Worm (Caenorhabditis elegans) whole organism, late embryonic: ENCODE measurements around the gene srd-50.

Experiments used
- F13H6.1 ChIP-seq: sonication (generic microtip); optimal IDR thresholded peaks from 2 replicates; lab custom pipeline; 2016; ENCODE audit warnings: missing genetic modification characterization, missing compliant biosample characterization
- K02D7.2 ChIP-seq: sonication (generic microtip); optimal IDR thresholded peaks from 2 replicates; lab custom pipeline; 2017; ENCODE audit warnings: mild to moderate bottlenecking, missing genetic modification characterization, missing compliant biosample characterization
- K09A11.1 ChIP-seq: sonication (generic microtip); optimal IDR thresholded peaks from 2 replicates; lab custom pipeline; 2017; ENCODE audit warnings: antibody characterized with exemption, mild to moderate bottlenecking, missing genetic modification characterization, missing compliant biosample characterization; ENCODE audit not compliant: insufficient read depth
- T23F11.4 ChIP-seq: fragments of 200-800 bp; sonication (Bioruptor generic); optimal IDR thresholded peaks from 2 replicates; lab custom pipeline; 2018; ENCODE audit warnings: mild to moderate bottlenecking, missing genetic modification characterization, missing compliant biosample characterization
- Y22D7AL.16 ChIP-seq: sonication (generic microtip); optimal IDR thresholded peaks from 2 replicates; lab custom pipeline; 2016; ENCODE audit warnings: missing genetic modification characterization, missing compliant biosample characterization
- ahr-1 ChIP-seq: sonication (generic microtip); optimal IDR thresholded peaks from 2 replicates; lab custom pipeline; 2016; ENCODE audit warnings: missing genetic modification characterization, missing compliant biosample characterization
- ceh-24 ChIP-seq: sonication (generic microtip); optimal IDR thresholded peaks from 2 replicates; lab custom pipeline; 2016; ENCODE audit warnings: mild to moderate bottlenecking, missing genetic modification characterization, missing compliant biosample characterization
- ceh-30 ChIP-seq: fragments of 150-350 bp; optimal IDR thresholded peaks from 2 replicates; lab custom pipeline; 2014; ENCODE audit warnings: missing biosample characterization, missing genetic modification characterization
- ceh-34 ChIP-seq: sonication (generic microtip); optimal IDR thresholded peaks from 2 replicates; lab custom pipeline; 2016; ENCODE audit warnings: mild to moderate bottlenecking, missing genetic modification characterization, missing compliant biosample characterization
- ceh-45 ChIP-seq: fragments of 200-800 bp; sonication (Bioruptor generic); IDR thresholded peaks from 2 replicates; pipeline ENCODE4 v1.3.6; 2022; ENCODE audit warnings: missing genetic modification reagents, missing genetic modification characterization, missing compliant biosample characterization
- ceh-48 ChIP-seq: sonication (generic microtip); optimal IDR thresholded peaks from 2 replicates; lab custom pipeline; 2016; ENCODE audit warnings: missing genetic modification characterization, inconsistent platforms, missing compliant biosample characterization
- ceh-6 ChIP-seq: fragments of 200-800 bp; sonication (Bioruptor generic); optimal IDR thresholded peaks from 2 replicates; lab custom pipeline; 2018; ENCODE audit warnings: mild to moderate bottlenecking, missing genetic modification characterization, missing compliant biosample characterization
- dmd-4 ChIP-seq: sonication (generic microtip); optimal IDR thresholded peaks from 2 replicates; lab custom pipeline; 2016; ENCODE audit warnings: borderline replicate concordance, missing genetic modification characterization, missing compliant biosample characterization
- dve-1 ChIP-seq: sonication (generic microtip); optimal IDR thresholded peaks from 2 replicates; lab custom pipeline; 2017; ENCODE audit warnings: antibody characterized with exemption, mild to moderate bottlenecking, missing genetic modification characterization, missing compliant biosample characterization
- elt-2 ChIP-seq: sonication (generic microtip); optimal IDR thresholded peaks from 2 replicates; lab custom pipeline; 2016; ENCODE audit warnings: missing genetic modification reagents, missing genetic modification characterization, missing compliant biosample characterization
- elt-4 ChIP-seq: sonication (generic microtip); optimal IDR thresholded peaks from 2 replicates; lab custom pipeline; 2016; ENCODE audit warnings: missing genetic modification characterization, missing compliant biosample characterization
- ets-4 ChIP-seq: sonication (generic microtip); optimal IDR thresholded peaks from 2 replicates; lab custom pipeline; 2016; ENCODE audit warnings: missing genetic modification characterization, missing compliant biosample characterization
- eyg-1 ChIP-seq: sonication (generic microtip); optimal IDR thresholded peaks from 2 replicates; lab custom pipeline; 2016; ENCODE audit warnings: missing genotype, missing genetic modification characterization, missing compliant biosample characterization
- fax-1 ChIP-seq: sonication (generic microtip); optimal IDR thresholded peaks from 2 replicates; lab custom pipeline; 2016; ENCODE audit warnings: missing genotype, missing genetic modification characterization, missing compliant biosample characterization
- fkh-6 ChIP-seq: sonication (generic microtip); optimal IDR thresholded peaks from 2 replicates; lab custom pipeline; 2016; ENCODE audit warnings: missing genetic modification characterization, missing compliant biosample characterization
- gmeb-2 ChIP-seq: sonication (generic microtip); optimal IDR thresholded peaks from 2 replicates; lab custom pipeline; 2016; ENCODE audit warnings: missing genetic modification characterization, inconsistent platforms, missing compliant biosample characterization
- hlh-13 ChIP-seq: fragments of 200-800 bp; sonication (Bioruptor generic); optimal IDR thresholded peaks from 2 replicates; lab custom pipeline; 2018; ENCODE audit warnings: mild to moderate bottlenecking, missing genetic modification characterization, missing compliant biosample characterization
- hlh-6 ChIP-seq: sonication (generic microtip); optimal IDR thresholded peaks from 2 replicates; lab custom pipeline; 2016; ENCODE audit warnings: missing genotype, missing genetic modification characterization, missing compliant biosample characterization
- lin-11 ChIP-seq: fragments of 200-800 bp; sonication (Bioruptor generic); optimal IDR thresholded peaks from 2 replicates; lab custom pipeline; 2018; ENCODE audit warnings: mild to moderate bottlenecking, missing genetic modification characterization, missing compliant biosample characterization
- madf-2 ChIP-seq: sonication (generic microtip); optimal IDR thresholded peaks from 2 replicates; lab custom pipeline; 2017; ENCODE audit warnings: missing genetic modification characterization, missing compliant biosample characterization
- mec-3 ChIP-seq: sonication (generic microtip); optimal IDR thresholded peaks from 2 replicates; lab custom pipeline; 2016; ENCODE audit warnings: borderline replicate concordance, missing genetic modification characterization, missing compliant biosample characterization
- nhr-11 ChIP-seq: fragments of 150-350 bp; optimal IDR thresholded peaks from 2 replicates; lab custom pipeline; 2014; ENCODE audit warnings: missing biosample characterization, missing genetic modification characterization
- npax-4 ChIP-seq: sonication (generic microtip); optimal IDR thresholded peaks from 2 replicates; lab custom pipeline; 2016; ENCODE audit warnings: missing genetic modification characterization, missing compliant biosample characterization
- odd-2 ChIP-seq: sonication (generic microtip); optimal IDR thresholded peaks from 2 replicates; lab custom pipeline; 2017; ENCODE audit warnings: antibody characterized with exemption, mild to moderate bottlenecking, missing genetic modification characterization, missing compliant biosample characterization
- pag-3 ChIP-seq: sonication (generic microtip); optimal IDR thresholded peaks from 2 replicates; lab custom pipeline; 2016; ENCODE audit warnings: missing compliant biosample characterization, missing genetic modification characterization, borderline replicate concordance
- pat-9 ChIP-seq: fragments of 200-800 bp; sonication (Bioruptor generic); optimal IDR thresholded peaks from 2 replicates; lab custom pipeline; 2018; ENCODE audit warnings: mild to moderate bottlenecking, missing genetic modification characterization, moderate library complexity, missing compliant biosample characterization
- pha-2 ChIP-seq: sonication (generic microtip); optimal IDR thresholded peaks from 2 replicates; lab custom pipeline; 2017; ENCODE audit warnings: mild to moderate bottlenecking, missing genetic modification characterization, missing compliant biosample characterization
- pqm-1 ChIP-seq: sonication (generic microtip); optimal IDR thresholded peaks from 2 replicates; lab custom pipeline; 2016; ENCODE audit warnings: missing genetic modification characterization, missing compliant biosample characterization
- rnt-1 ChIP-seq: sonication (generic microtip); optimal IDR thresholded peaks from 2 replicates; lab custom pipeline; 2016; ENCODE audit warnings: missing genetic modification characterization, missing compliant biosample characterization
- sdc-2 ChIP-seq: sonication (generic microtip); optimal IDR thresholded peaks from 2 replicates; lab custom pipeline; 2016; ENCODE audit warnings: missing genotype, missing genetic modification characterization, missing compliant biosample characterization
- sox-2 ChIP-seq: fragments of 200-800 bp; sonication (Bioruptor generic); IDR thresholded peaks from 2 replicates; pipeline ENCODE4 v1.3.6; 2022; ENCODE audit warnings: missing genetic modification reagents, missing genetic modification characterization, missing compliant biosample characterization
- sox-4 ChIP-seq: sonication (generic microtip); optimal IDR thresholded peaks from 2 replicates; lab custom pipeline; 2017; ENCODE audit warnings: mild to moderate bottlenecking, missing genetic modification characterization, inconsistent platforms, missing compliant biosample characterization
- syd-9 ChIP-seq: sonication (generic microtip); optimal IDR thresholded peaks from 2 replicates; lab custom pipeline; 2016; ENCODE audit warnings: mild to moderate bottlenecking, missing genetic modification characterization, moderate library complexity, missing compliant biosample characterization
- tbx-2 ChIP-seq: sonication (generic microtip); optimal IDR thresholded peaks from 2 replicates; lab custom pipeline; 2016; ENCODE audit warnings: missing genetic modification characterization, missing compliant biosample characterization
- unc-3 ChIP-seq, 2 experiments: fragments of 200-800 bp in 1 of 2; sonication (Bioruptor generic) in 1 of 2; sonication (generic microtip) in 1 of 2; conservative IDR thresholded peaks in 1 of 2; optimal IDR thresholded peaks in 1 of 2; 2 replicates each; pipeline versions ENCODE4 v1.3.6 to Lab custom; 2016 to 2022; ENCODE audit warnings: missing compliant biosample characterization in 2 of 2, missing genetic modification characterization in 2 of 2, missing genetic modification reagents in 1 of 2
- zip-5 ChIP-seq: sonication (generic microtip); optimal IDR thresholded peaks from 2 replicates; lab custom pipeline; 2016; ENCODE audit warnings: missing genetic modification characterization, missing compliant biosample characterization
- ztf-16 ChIP-seq: sonication (generic microtip); optimal IDR thresholded peaks from 2 replicates; lab custom pipeline; 2017; ENCODE audit warnings: missing genetic modification characterization, missing compliant biosample characterization

The srd-50 gene

ce11 chrX:13462519-13462918 lies 19.1 kb downstream of the srd-50 start, which contains the start of gene F02D10.3:
Gene F02D10.3, minus strand, starts transcription at chrX:13462619.
- no peak for TF ChIP-seq ceh-30

- TF ChIP-seq nhr-11, result no peak
- TF ChIP-seq eyg-1 (tag; lab: Kevin White, UChicago), result no peak
- no peak for TF ChIP-seq sox-4 (tag; lab: Kevin White, UChicago)
- no peak for TF ChIP-seq hlh-6 (tag; lab: Kevin White, UChicago)
- no peak for TF ChIP-seq gmeb-2 (tag; lab: Kevin White, UChicago)
- no peak for TF ChIP-seq dve-1 (tag; lab: Kevin White, UChicago)
- TF ChIP-seq pha-2 (tag; lab: Kevin White, UChicago), result no peak
- TF ChIP-seq lin-11 (tag; lab: Kevin White, UChicago), result no peak
- no peak for TF ChIP-seq elt-4 (tag; lab: Kevin White, UChicago)
- no peak for TF ChIP-seq ceh-34 (tag; lab: Kevin White, UChicago)
- TF ChIP-seq madf-2 (tag; lab: Kevin White, UChicago), result no peak
- no peak for TF ChIP-seq sox-2 (GFP tag; lab: Robert Waterston, UW)
- TF ChIP-seq K09A11.1 (tag; lab: Kevin White, UChicago), result no peak
Observed at ce11 chrX:13456442-13456841, 25.2 kb downstream of the srd-50 start, which contains the start of gene flr-1. Gene flr-1, minus strand, starts transcription at chrX:13456542.

- TF ChIP-seq hlh-6 (tag; lab: Kevin White, UChicago) (no peak), ztf-16 (tag; lab: Kevin White, UChicago) (no peak), unc-3 (GFP tag; conservative IDR thresholded peaks at IDR 0.05; lab: Robert Waterston, UW) (no peak), unc-3 (tag; optimal IDR thresholded peaks at IDR 0.05; lab: Kevin White, UChicago) (no peak), ceh-24 (tag; lab: Kevin White, UChicago) (no peak), T23F11.4 (GFP tag; lab: Kevin White, UChicago) (no peak), ceh-48 (no peak), pag-3 (tag; lab: Kevin White, UChicago) (no peak), odd-2 (no peak), ceh-45 (GFP tag; lab: Robert Waterston, UW) (no peak), mec-3 (tag; lab: Kevin White, UChicago) (no peak), ceh-6 (GFP tag; lab: Kevin White, UChicago) (no peak), fax-1 (no peak), K09A11.1 (tag; lab: Kevin White, UChicago) (no peak), sox-4 (tag; lab: Kevin White, UChicago) (no peak), rnt-1 (tag; lab: Kevin White, UChicago) (no peak), tbx-2 (no peak), lin-11 (tag; lab: Kevin White, UChicago) (no peak), gmeb-2 (tag; lab: Kevin White, UChicago) (no peak), zip-5 (no peak)
Observed at ce11 chrX:13451578-13451977, 30.0 kb downstream of the srd-50 start, which contains the start of gene F02D10.6. Gene F02D10.6, minus strand, starts transcription at chrX:13451678.

- TF ChIP-seq pqm-1 (tag; lab: Kevin White, UChicago), result peak; percentile 56
- peak; percentile 73 for TF ChIP-seq gmeb-2 (tag; lab: Kevin White, UChicago)
- peak; percentile 34 for TF ChIP-seq ets-4 (tag; lab: Kevin White, UChicago)
- peak; percentile 60 for TF ChIP-seq dmd-4 (tag; lab: Kevin White, UChicago)
- TF ChIP-seq ceh-24 (tag; lab: Kevin White, UChicago), result peak; percentile 45
- peak; percentile 67 for TF ChIP-seq fkh-6 (tag; lab: Kevin White, UChicago)
- peak; percentile 43 for TF ChIP-seq ahr-1 (tag; lab: Kevin White, UChicago)
- peak; percentile 45 for TF ChIP-seq T23F11.4 (GFP tag; lab: Kevin White, UChicago)
- TF ChIP-seq ceh-6 (GFP tag; lab: Kevin White, UChicago), result peak; percentile 73
- TF ChIP-seq elt-2 (tag; lab: Kevin White, UChicago), result peak; percentile 66
- TF ChIP-seq tbx-2, result peak; percentile 63
- peak; percentile 45 for TF ChIP-seq fax-1
- peak; percentile 70 for TF ChIP-seq ceh-45 (GFP tag; lab: Robert Waterston, UW)
- TF ChIP-seq npax-4, result peak; percentile 47
- TF ChIP-seq F13H6.1 (tag; lab: Kevin White, UChicago), result peak; percentile 57
- TF ChIP-seq Y22D7AL.16 (tag; lab: Kevin White, UChicago), result peak; percentile 13
- peak; percentile 54 for TF ChIP-seq K02D7.2
- TF ChIP-seq ceh-34 (tag; lab: Kevin White, UChicago), result peak; percentile 28
- peak; percentile 70 for TF ChIP-seq ztf-16 (tag; lab: Kevin White, UChicago)
- peak; percentile 62; the same call in 1 of the 2 replicates for TF ChIP-seq unc-3 (GFP tag; conservative IDR thresholded peaks at IDR 0.05; lab: Robert Waterston, UW)
- peak; percentile 41 for TF ChIP-seq unc-3 (tag; optimal IDR thresholded peaks at IDR 0.05; lab: Kevin White, UChicago)
- TF ChIP-seq lin-11 (tag; lab: Kevin White, UChicago), result peak; percentile 35
- TF ChIP-seq hlh-13 (GFP tag; lab: Kevin White, UChicago), result peak; percentile 47
- TF ChIP-seq sox-2 (GFP tag; lab: Robert Waterston, UW), result 0 out of 2 replicates have a peak, but pooled peaks have one; percentile 8
- TF ChIP-seq syd-9 (tag; lab: Kevin White, UChicago), result peak; percentile 56
- TF ChIP-seq pat-9 (tag; lab: Kevin White, UChicago), result peak; percentile 70
- TF ChIP-seq hlh-6 (tag; lab: Kevin White, UChicago), result peak; percentile 57
- peak; percentile 92 for TF ChIP-seq sdc-2
- peak; percentile 72 for TF ChIP-seq sox-4 (tag; lab: Kevin White, UChicago)
Observed at ce11 chrX:13448665-13449099, 32.9 kb downstream of the srd-50 start.
